Fruit fly (Drosophila melanogaster) whole organism, embryonic: ENCODE results near the gene CG14183.

Experiments
- ATbp ChIP-seq: fragments of 200-800 bp; sonication (Bioruptor generic); optimal IDR thresholded peaks from 2 replicates; lab custom pipeline; 2017; ENCODE audit warnings: missing biosample characterization, mild to moderate bottlenecking, missing genetic modification characterization, missing genetic modification reagents
- Asciz ChIP-seq: fragments of 200-800 bp; sonication (Bioruptor generic); optimal IDR thresholded peaks from 2 replicates; lab custom pipeline; 2017; ENCODE audit warnings: missing biosample characterization, mild to moderate bottlenecking, missing genetic modification characterization, missing genetic modification reagents
- BEAF-32 ChIP-seq: fragments of 200-800 bp; sonication (Bioruptor generic); optimal IDR thresholded peaks from 3 replicates; lab custom pipeline; 2017; ENCODE audit warnings: missing biosample characterization, missing genetic modification characterization, mild to moderate bottlenecking, moderate library complexity, missing genetic modification reagents
- Bgb ChIP-seq: fragments of 200-800 bp; sonication (Bioruptor generic); IDR thresholded peaks from 2 replicates; pipeline ENCODE4 v1.3.6; 2022; ENCODE audit warnings: missing biosample characterization, missing genetic modification characterization; ENCODE audit not compliant: partially characterized antibody
- CG1024 ChIP-seq: fragments of 200-800 bp; sonication (Bioruptor generic); IDR thresholded peaks from 2 replicates; pipeline ENCODE4 v1.3.6; 2022; ENCODE audit warnings: missing biosample characterization, missing genetic modification characterization
- CG12299 ChIP-seq: fragments of 200-800 bp; sonication (Bioruptor generic); optimal IDR thresholded peaks from 2 replicates; lab custom pipeline; 2018; ENCODE audit warnings: missing biosample characterization, mild to moderate bottlenecking, missing genetic modification characterization
- CG12659 ChIP-seq: fragments of 200-800 bp; sonication (Bioruptor generic); optimal IDR thresholded peaks from 3 replicates; lab custom pipeline; 2017; ENCODE audit warnings: mild to moderate bottlenecking, missing biosample characterization, missing genetic modification reagents, missing genetic modification characterization
- CG14710 ChIP-seq: fragments of 200-800 bp; sonication (Bioruptor generic); optimal IDR thresholded peaks from 3 replicates; lab custom pipeline; 2019; ENCODE audit warnings: missing biosample characterization, mild to moderate bottlenecking, missing genetic modification characterization, moderate library complexity
- CG14860 ChIP-seq: fragments of 200-800 bp; sonication (Bioruptor generic); IDR thresholded peaks from 3 replicates; pipeline ENCODE4 v1.3.6; 2022; ENCODE audit warnings: missing biosample characterization, missing genetic modification characterization; ENCODE audit not compliant: partially characterized antibody
- CG14965 ChIP-seq: fragments of 200-800 bp; sonication (Bioruptor generic); optimal IDR thresholded peaks from 2 replicates; lab custom pipeline; 2016; ENCODE audit warnings: missing biosample characterization, missing genetic modification characterization, borderline replicate concordance
- CG15514 ChIP-seq: fragments of 200-800 bp; sonication (Bioruptor generic); optimal IDR thresholded peaks from 3 replicates; lab custom pipeline; 2017; ENCODE audit warnings: missing biosample characterization, missing genetic modification characterization, mild to moderate bottlenecking, moderate library complexity, missing genetic modification reagents
- CG1603 ChIP-seq: fragments of 200-800 bp; sonication (Bioruptor generic); optimal IDR thresholded peaks from 2 replicates; lab custom pipeline; 2019; ENCODE audit warnings: missing biosample characterization, mild to moderate bottlenecking, missing genetic modification characterization, moderate library complexity
- CG17802 ChIP-seq: fragments of 200-800 bp; sonication (Bioruptor generic); optimal IDR thresholded peaks from 2 replicates; lab custom pipeline; 2018; ENCODE audit warnings: missing biosample characterization, mild to moderate bottlenecking, missing genetic modification characterization, moderate library complexity
- CG17829 ChIP-seq: fragments of 200-800 bp; optimal IDR thresholded peaks from 2 replicates; lab custom pipeline; 2019; ENCODE audit warnings: missing biosample characterization, mild to moderate bottlenecking, missing genetic modification characterization, moderate library complexity
- CG2116 ChIP-seq: fragments of 200-800 bp; sonication (Bioruptor generic); optimal IDR thresholded peaks from 3 replicates; lab custom pipeline; 2018; ENCODE audit warnings: missing biosample characterization, mild to moderate bottlenecking, missing genetic modification characterization
- CG30020 ChIP-seq: fragments of 200-800 bp; optimal IDR thresholded peaks from 2 replicates; lab custom pipeline; 2019; ENCODE audit warnings: missing biosample characterization, mild to moderate bottlenecking, missing genetic modification characterization, moderate library complexity
- CG32772 ChIP-seq: fragments of 200-800 bp; sonication (Bioruptor generic); IDR thresholded peaks from 2 replicates; pipeline ENCODE4 v1.3.6; 2022; ENCODE audit warnings: missing biosample characterization, missing genetic modification characterization
- CG3281 ChIP-seq: fragments of 200-800 bp; sonication (Bioruptor generic); optimal IDR thresholded peaks from 3 replicates; lab custom pipeline; 2017; ENCODE audit warnings: missing biosample characterization, mild to moderate bottlenecking, missing genetic modification characterization
- CG4617 ChIP-seq: fragments of 200-800 bp; sonication (Bioruptor generic); optimal IDR thresholded peaks from 3 replicates; lab custom pipeline; 2016; ENCODE audit warnings: missing biosample characterization, missing genetic modification characterization, borderline replicate concordance
- CG6175 ChIP-seq: fragments of 200-800 bp; sonication (Bioruptor generic); IDR thresholded peaks from 3 replicates; pipeline ENCODE4 v1.3.6; 2022; ENCODE audit warnings: missing biosample characterization, missing genetic modification characterization
- CG8281 ChIP-seq: fragments of 200-800 bp; sonication (Bioruptor generic); optimal IDR thresholded peaks from 2 replicates; lab custom pipeline; 2018; ENCODE audit warnings: missing biosample characterization, mild to moderate bottlenecking, missing genetic modification characterization, moderate library complexity
- Camta ChIP-seq: fragments of 200-800 bp; sonication (Bioruptor generic); optimal IDR thresholded peaks from 2 replicates; lab custom pipeline; 2016; ENCODE audit warnings: missing biosample characterization, missing genetic modification characterization
- Dll ChIP-seq: fragments of 200-800 bp; sonication (Bioruptor generic); IDR thresholded peaks from 4 replicates; pipeline ENCODE4 v1.3.6; 2022; ENCODE audit warnings: missing biosample characterization, missing genetic modification characterization; ENCODE audit not compliant: partially characterized antibody
- Dp ChIP-seq: fragments of 200-800 bp; sonication (Bioruptor generic); optimal IDR thresholded peaks from 2 replicates; lab custom pipeline; 2018; ENCODE audit warnings: missing biosample characterization, mild to moderate bottlenecking, missing genetic modification characterization, moderate library complexity
- HLH54F ChIP-seq: fragments of 200-800 bp; sonication (Bioruptor generic); optimal IDR thresholded peaks from 3 replicates; lab custom pipeline; 2016; ENCODE audit warnings: missing biosample characterization, missing genetic modification characterization
- Lhr ChIP-seq: fragments of 200-800 bp; sonication (Bioruptor generic); optimal IDR thresholded peaks from 3 replicates; lab custom pipeline; 2017; ENCODE audit warnings: mild to moderate bottlenecking, missing biosample characterization, missing genetic modification reagents, missing genetic modification characterization
- MBD-R2 ChIP-seq: fragments of 200-800 bp; sonication (Bioruptor generic); IDR thresholded peaks from 2 replicates; pipeline ENCODE4 v1.3.6; 2022; ENCODE audit warnings: missing biosample characterization, missing genetic modification characterization
- MESR4 ChIP-seq: fragments of 200-800 bp; sonication (Bioruptor generic); optimal IDR thresholded peaks from 2 replicates; lab custom pipeline; 2018; ENCODE audit warnings: missing biosample characterization, mild to moderate bottlenecking, missing genetic modification characterization, moderate library complexity
- NC2α ChIP-seq: fragments of 200-800 bp; sonication (Bioruptor generic); optimal IDR thresholded peaks from 2 replicates; lab custom pipeline; 2016; ENCODE audit warnings: missing biosample characterization, missing genetic modification characterization
- Optix ChIP-seq: fragments of 200-800 bp; sonication (Bioruptor generic); IDR thresholded peaks from 3 replicates; pipeline ENCODE4 v1.3.6; 2022; ENCODE audit warnings: missing biosample characterization, missing genetic modification characterization
- Rfx ChIP-seq: fragments of 200-800 bp; sonication (Bioruptor generic); IDR thresholded peaks from 2 replicates; pipeline ENCODE4 v1.3.6; 2022; ENCODE audit warnings: missing biosample characterization, missing genetic modification characterization
- Sry-δ ChIP-seq: fragments of 200-800 bp; sonication (Bioruptor generic); optimal IDR thresholded peaks from 2 replicates; lab custom pipeline; 2016; ENCODE audit warnings: missing biosample characterization, missing genetic modification characterization
- aop ChIP-seq: fragments of 200-800 bp; sonication (Bioruptor generic); IDR thresholded peaks from 2 replicates; pipeline ENCODE4 v1.3.6; 2022; ENCODE audit warnings: missing biosample characterization, missing genetic modification characterization
- cg ChIP-seq: fragments of 200-800 bp; sonication (Bioruptor generic); optimal IDR thresholded peaks from 3 replicates; lab custom pipeline; 2019; ENCODE audit warnings: missing biosample characterization, mild to moderate bottlenecking, missing genetic modification characterization, moderate library complexity
- grau ChIP-seq: fragments of 200-800 bp; optimal IDR thresholded peaks from 3 replicates; lab custom pipeline; 2019; ENCODE audit warnings: missing biosample characterization, mild to moderate bottlenecking, missing genetic modification characterization, moderate library complexity
- jigr1 ChIP-seq: fragments of 200-800 bp; sonication (Bioruptor generic); IDR thresholded peaks from 3 replicates; pipeline ENCODE4 v1.3.6; 2022; ENCODE audit warnings: missing biosample characterization, missing genetic modification characterization
- knrl ChIP-seq: fragments of 200-800 bp; sonication (Bioruptor generic); IDR thresholded peaks from 3 replicates; pipeline ENCODE4 v1.3.6; 2022; ENCODE audit warnings: missing biosample characterization, missing genetic modification characterization; ENCODE audit not compliant: partially characterized antibody
- mld ChIP-seq: fragments of 200-800 bp; sonication (Bioruptor generic); IDR thresholded peaks from 3 replicates; pipeline ENCODE4 v1.3.6; 2022; ENCODE audit warnings: missing biosample characterization, missing genetic modification characterization; ENCODE audit not compliant: partially characterized antibody
- onecut ChIP-seq: fragments of 200-800 bp; sonication (Bioruptor generic); IDR thresholded peaks from 2 replicates; pipeline ENCODE4 v1.3.6; 2022; ENCODE audit warnings: missing biosample characterization, missing genetic modification characterization
- org-1 ChIP-seq: fragments of 200-800 bp; sonication (Bioruptor generic); optimal IDR thresholded peaks from 2 replicates; lab custom pipeline; 2017; ENCODE audit warnings: missing biosample characterization, missing genetic modification characterization
- pfk ChIP-seq: fragments of 200-800 bp; sonication (Bioruptor generic); optimal IDR thresholded peaks from 2 replicates; lab custom pipeline; 2018; ENCODE audit warnings: missing biosample characterization, mild to moderate bottlenecking, missing genetic modification characterization, moderate library complexity
- pum ChIP-seq: fragments of 200-800 bp; sonication (Bioruptor generic); optimal IDR thresholded peaks from 2 replicates; lab custom pipeline; 2016; ENCODE audit warnings: missing biosample characterization, missing genetic modification characterization
- pzg ChIP-seq: fragments of 200-800 bp; sonication (Bioruptor generic); optimal IDR thresholded peaks from 3 replicates; lab custom pipeline; 2018; ENCODE audit warnings: missing biosample characterization, mild to moderate bottlenecking, missing genetic modification characterization, moderate library complexity
- tgo ChIP-seq: fragments of 200-800 bp; sonication (Bioruptor generic); IDR thresholded peaks from 3 replicates; pipeline ENCODE4 v1.3.6; 2022; ENCODE audit warnings: missing biosample characterization, missing genetic modification characterization
- unc-4 ChIP-seq: fragments of 200-800 bp; sonication (Bioruptor generic); IDR thresholded peaks from 2 replicates; pipeline ENCODE4 v1.3.6; 2022; ENCODE audit warnings: missing biosample characterization, missing genetic modification characterization; ENCODE audit not compliant: partially characterized antibody

Gene CG14183

dm6 chr3L:20002482-20003234, 25.0 kb downstream of the CG14183 start, which contains the start of gene CG7668 (continued):
- TF ChIP-seq HLH54F: peak; percentile 80
- TF ChIP-seq org-1 (GFP tag; lab: Kevin White, UChicago): peak; percentile 85
- no peak for TF ChIP-seq mld (GFP tag; lab: Robert Waterston, UW)
- peak; percentile 32 for TF ChIP-seq Dp (GFP tag; lab: Kevin White, UChicago)
- peak; percentile 88 for TF ChIP-seq CG12299 (tag; lab: Kevin White, UChicago)
- TF ChIP-seq CG3281 (GFP tag; lab: Kevin White, UChicago): peak; percentile 91
- no peak for TF ChIP-seq unc-4 (GFP tag; lab: Robert Waterston, UW)
- peak; percentile 89 for TF ChIP-seq Camta
- TF ChIP-seq Lhr: peak; percentile 82
- TF ChIP-seq Asciz (GFP tag; lab: Kevin White, UChicago): peak; percentile 87
- peak; percentile 79 for TF ChIP-seq NC2α
- TF ChIP-seq Optix: no peak
- peak; percentile 62; the same call in 2 of the 3 replicates for TF ChIP-seq CG6175
- peak; percentile 16 for TF ChIP-seq cg (GFP tag; lab: Kevin White, UChicago)

- TF ChIP-seq knrl (GFP tag; lab: Robert Waterston, UW) (no peak), CG12659 (peak; percentile 61), CG1024 (GFP tag; lab: Robert Waterston, UW) (peak; percentile 92), MBD-R2 (GFP tag; lab: Robert Waterston, UW) (peak; percentile 38; the same call in 1 of the 2 replicates), aop (GFP tag; lab: Robert Waterston, UW) (no peak), CG4617 (GFP tag; lab: Kevin White, UChicago) (peak; percentile 62), Rfx (GFP tag; lab: Robert Waterston, UW) (no peak), CG17829 (tag; lab: Kevin White, UChicago) (peak; percentile 32), CG2116 (GFP tag; lab: Kevin White, UChicago) (peak; percentile 23), CG14860 (GFP tag; lab: Robert Waterston, UW) (peak; percentile 29; the same call in 1 of the 3 replicates), BEAF-32 (GFP tag; lab: Kevin White, UChicago) (peak; percentile 40), Sry-δ (GFP tag; lab: Kevin White, UChicago) (peak; percentile 23), grau (no peak), Dp (GFP tag; lab: Kevin White, UChicago) (peak; percentile 4), CG17802 (tag; lab: Kevin White, UChicago) (peak; percentile 58), onecut (GFP tag; lab: Robert Waterston, UW) (peak; percentile 94), jigr1 (GFP tag; lab: Robert Waterston, UW) (peak; percentile 49; the same call in 1 of the 3 replicates), CG14965 (GFP tag; lab: Kevin White, UChicago) (no peak), CG1603 (tag; lab: Kevin White, UChicago) (peak; percentile 99), pzg (GFP tag; lab: Kevin White, UChicago) (peak; percentile 44), ATbp (GFP tag; lab: Kevin White, UChicago) (no peak), CG15514 (GFP tag; lab: Kevin White, UChicago) (peak; percentile 12), Bgb (GFP tag; lab: Robert Waterston, UW) (no peak), tgo (no peak), MESR4 (GFP tag; lab: Kevin White, UChicago) (peak; percentile 89), pum (no peak), CG32772 (GFP tag; lab: Robert Waterston, UW) (no peak), pfk (GFP tag; lab: Kevin White, UChicago) (peak; percentile 97), CG14710 (tag; lab: Kevin White, UChicago) (peak; percentile 17), CG8281 (no peak), CG30020 (peak; percentile 99), Dll (GFP tag; lab: Robert Waterston, UW) (peak; percentile 47; the same call in 2 of the 4 replicates)
Observed at dm6 chr3L:20000878-20001640, 26.6 kb downstream of the CG14183 start.
